Fruit fly (Drosophila melanogaster): Measurements from ENCODE around the gene RpL26.

DNA sequence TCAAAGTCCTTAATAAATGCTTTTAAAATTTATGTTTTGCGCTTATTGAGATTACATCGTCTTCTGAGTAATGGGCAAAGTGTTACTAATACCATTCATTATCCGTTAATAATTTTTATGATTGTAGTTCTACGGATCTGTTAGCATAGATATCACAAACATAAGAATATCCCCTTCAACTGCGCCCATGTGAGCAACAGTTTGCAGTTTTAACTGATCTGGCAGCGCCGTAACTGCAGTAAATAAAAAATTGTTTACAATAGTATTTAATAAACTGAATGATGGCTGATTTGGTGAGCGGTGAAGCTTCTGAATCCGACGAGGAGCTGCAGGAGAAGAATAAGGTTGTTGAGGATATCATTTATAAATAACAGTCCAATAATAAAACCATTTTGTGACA lies 28.6 kb upstream of the RpL26 start, which contains the start of gene Blos3:
- TF ChIP-seq CG1621 (tag; optimal IDR thresholded peaks at IDR 0.05): peak; percentile 43
- TF ChIP-seq acj6 (GFP tag; optimal IDR thresholded peaks at IDR 0.05): peak; percentile 52
- no peak for TF ChIP-seq Lpt (GFP tag; optimal IDR thresholded peaks at IDR 0.05)
- TF ChIP-seq Hr4 (GFP tag; optimal IDR thresholded peaks at IDR 0.05): no peak
- TF ChIP-seq Hr39 (GFP tag; optimal IDR thresholded peaks at IDR 0.05): peak; percentile 68
- no peak for TF ChIP-seq CG4318 (GFP tag; optimal IDR thresholded peaks at IDR 0.05)
- TF ChIP-seq Sox102F (GFP tag; optimal IDR thresholded peaks at IDR 0.05): no peak
- no peak for TF ChIP-seq pdm3 (GFP tag; optimal IDR thresholded peaks at IDR 0.05)
- TF ChIP-seq CG34406 (GFP tag; optimal IDR thresholded peaks at IDR 0.05): no peak
- no peak for TF ChIP-seq dac (GFP tag; optimal IDR thresholded peaks at IDR 0.05)
- TF ChIP-seq Sox14 (GFP tag; optimal IDR thresholded peaks at IDR 0.05): peak; percentile 58

Data from whole organism, prepupa.